Fruit fly (Drosophila melanogaster) whole organism, wandering third instar larva: ENCODE measurements around the gene Atg8b.

Experiments used
- Myc ChIP-seq: fragments of >200 bp; optimal IDR thresholded peaks from 2 replicates; lab custom pipeline; 2017
- brk ChIP-seq: fragments of 200-800 bp; sonication (Bioruptor generic); optimal IDR thresholded peaks from 2 replicates; lab custom pipeline; 2016; ENCODE audit warnings: missing biosample characterization, mild to moderate bottlenecking, missing genetic modification characterization
- psq ChIP-seq: fragments of 200-800 bp; sonication (Bioruptor generic); optimal IDR thresholded peaks from 3 replicates; lab custom pipeline; 2017; ENCODE audit warnings: missing biosample characterization, mild to moderate bottlenecking, missing genetic modification characterization, moderate library complexity

DNA sequence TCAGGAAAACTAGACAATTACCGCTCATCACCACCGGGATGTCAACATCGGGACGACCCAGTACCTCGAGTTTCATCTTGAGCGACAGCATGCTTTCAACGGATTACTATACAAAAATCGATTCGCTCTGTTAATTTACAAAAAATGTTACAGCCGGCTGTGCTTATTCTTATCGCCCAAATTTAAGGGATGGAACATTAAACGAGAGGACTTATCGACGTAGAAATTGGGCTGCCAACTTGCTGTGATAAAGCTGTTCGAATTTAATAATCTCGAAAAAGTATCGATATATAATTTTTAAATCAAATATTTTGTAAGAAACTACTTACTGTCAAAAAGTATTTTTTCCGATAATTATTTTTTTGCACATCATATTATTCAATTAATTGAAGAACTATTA is 38.0 kb downstream of the Atg8b start, which contains the start of gene CG31249:
- TF ChIP-seq Myc (lab: Kevin White, UChicago) (no peak), brk (GFP tag; lab: Kevin White, UChicago) (no peak), psq (GFP tag; lab: Kevin White, UChicago) (no peak)
